Fruit fly (Drosophila melanogaster) whole organism, adult: ENCODE data around the gene Ugt37E1.

Source experiments
- CG11617 ChIP-seq: fragments of 200-800 bp; sonication (Bioruptor generic); optimal IDR thresholded peaks from 2 replicates; lab custom pipeline; 2017; ENCODE audit warnings: mild to moderate bottlenecking, missing biosample characterization, missing genetic modification reagents, missing genetic modification characterization
- CG14711 ChIP-seq: fragments of 200-800 bp; sonication (Bioruptor generic); optimal IDR thresholded peaks from 2 replicates; lab custom pipeline; 2018; ENCODE audit warnings: missing biosample characterization, mild to moderate bottlenecking, missing genetic modification characterization, moderate library complexity
- CG1620 ChIP-seq: fragments of 200-800 bp; sonication (Bioruptor generic); optimal IDR thresholded peaks from 2 replicates; lab custom pipeline; 2016; ENCODE audit warnings: missing biosample characterization, missing genetic modification characterization
- CG5204 ChIP-seq: fragments of 200-800 bp; sonication (Bioruptor generic); optimal IDR thresholded peaks from 2 replicates; lab custom pipeline; 2016; ENCODE audit warnings: missing biosample characterization, missing genetic modification characterization
- CG7045 ChIP-seq: fragments of 200-800 bp; sonication (Bioruptor generic); optimal IDR thresholded peaks from 2 replicates; lab custom pipeline; 2017; ENCODE audit warnings: missing biosample characterization, mild to moderate bottlenecking, missing genetic modification characterization
- CG7101 ChIP-seq: fragments of 200-800 bp; sonication (Bioruptor generic); optimal IDR thresholded peaks from 2 replicates; lab custom pipeline; 2018; ENCODE audit warnings: missing biosample characterization, mild to moderate bottlenecking, missing genetic modification characterization, moderate library complexity
- Hr96 ChIP-seq: fragments of 200-800 bp; sonication (Bioruptor generic); optimal IDR thresholded peaks from 2 replicates; lab custom pipeline; 2016; ENCODE audit warnings: missing biosample characterization, missing genetic modification characterization
- Mnt ChIP-seq: fragments of 200-800 bp; sonication (Bioruptor generic); optimal IDR thresholded peaks from 2 replicates; lab custom pipeline; 2016; ENCODE audit warnings: missing biosample characterization, mild to moderate bottlenecking, missing genetic modification characterization
- cnc ChIP-seq, 2 experiments: fragments of >200 bp; optimal IDR thresholded peaks; 2 replicates each; lab custom pipeline; 2017
- kay ChIP-seq: fragments of 200-800 bp; sonication (Bioruptor generic); peaks from one replicate; lab custom pipeline; 2016; ENCODE audit warnings: missing biosample characterization, missing genetic modification characterization, borderline replicate concordance
- ovo ChIP-seq: fragments of 200-800 bp; sonication (Bioruptor generic); optimal IDR thresholded peaks from 2 replicates; lab custom pipeline; 2016; ENCODE audit warnings: missing biosample characterization, missing genetic modification characterization
- pad ChIP-seq: fragments of 200-800 bp; sonication (Bioruptor generic); optimal IDR thresholded peaks from 3 replicates; lab custom pipeline; 2017; ENCODE audit warnings: missing biosample characterization, missing genetic modification characterization, mild to moderate bottlenecking, moderate library complexity, missing genetic modification reagents
- toe ChIP-seq: fragments of 200-800 bp; sonication (Bioruptor generic); optimal IDR thresholded peaks from 2 replicates; lab custom pipeline; 2016; ENCODE audit warnings: missing biosample characterization, missing genetic modification characterization

DNA sequence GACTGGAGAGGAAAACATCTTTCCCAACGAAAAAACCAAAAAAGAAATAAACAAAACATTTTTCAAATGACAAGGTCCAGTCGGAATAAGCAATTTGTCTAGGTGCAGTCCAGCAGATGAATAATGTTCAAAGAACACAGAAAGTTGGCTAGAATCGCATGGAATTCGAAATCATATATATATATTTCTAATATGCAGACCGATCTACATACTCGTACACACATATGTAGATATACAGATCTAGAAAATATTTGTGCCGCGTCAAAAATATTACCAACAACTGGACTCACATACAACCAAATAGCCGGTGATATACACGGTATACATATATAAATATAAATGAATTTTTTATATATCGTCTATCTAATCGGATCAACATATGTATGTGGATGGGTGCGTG, 43.3 kb downstream of the Ugt37E1 start:
- TF ChIP-seq cnc (optimal IDR thresholded peaks at IDR 0.05; lab: Kevin White, UChicago) (no peak), CG14711 (no peak), CG1620 (GFP tag; lab: Kevin White, UChicago) (no peak), kay (GFP tag; lab: Kevin White, UChicago) (no peak), Mnt (GFP tag; lab: Kevin White, UChicago) (no peak), CG7045 (GFP tag; lab: Kevin White, UChicago) (no peak), CG11617 (GFP tag; lab: Kevin White, UChicago) (no peak), Hr96 (no peak), ovo (GFP tag; lab: Kevin White, UChicago) (no peak), pad (GFP tag; lab: Kevin White, UChicago) (no peak), toe (GFP tag; lab: Kevin White, UChicago) (no peak), CG7101 (tag; lab: Kevin White, UChicago) (no peak), CG5204 (GFP tag; lab: Kevin White, UChicago) (no peak)
